Fruit fly (Drosophila melanogaster): Measurements from ENCODE around the gene Rcc1.

dm6 chr3L:5891114-5891513 lies 41.5 kb downstream of the Rcc1 start:
- TF ChIP-seq psq (GFP tag; optimal IDR thresholded peaks at IDR 0.05) (no peak), CG11504 (tag; optimal IDR thresholded peaks at IDR 0.05) (no peak), CG17912 (GFP tag; optimal IDR thresholded peaks at IDR 0.05) (no peak), CG6854 (GFP tag; optimal IDR thresholded peaks at IDR 0.05) (no peak), CG17361 (GFP tag; IDR thresholded peaks at IDR 0.05) (no peak), CG11695 (GFP tag; IDR thresholded peaks at IDR 0.05) (no peak), CG12942 (GFP tag; optimal IDR thresholded peaks at IDR 0.05) (no peak), Oaz (GFP tag; IDR thresholded peaks at IDR 0.05) (no peak), CG12219 (GFP tag; optimal IDR thresholded peaks at IDR 0.05) (no peak), unpg (GFP tag; optimal IDR thresholded peaks at IDR 0.05) (no peak), wek (GFP tag; optimal IDR thresholded peaks at IDR 0.05) (no peak), CG2889 (GFP tag; IDR thresholded peaks at IDR 0.05) (no peak)

Measured in whole organism, embryonic.